Fruit fly (Drosophila melanogaster) whole organism, embryonic: ENCODE measurements around the gene Tengl1.

ENCODE experiments used
- CG1024 ChIP-seq: fragments of 200-800 bp; sonication (Bioruptor generic); IDR thresholded peaks from 2 replicates; pipeline ENCODE4 v1.3.6; 2022; ENCODE audit warnings: missing biosample characterization, missing genetic modification characterization
- CG10462 ChIP-seq: fragments of 200-800 bp; sonication (Bioruptor generic); optimal IDR thresholded peaks from 2 replicates; lab custom pipeline; 2016; ENCODE audit warnings: missing biosample characterization, missing genetic modification characterization
- CG11085 ChIP-seq: fragments of 200-800 bp; sonication (Bioruptor generic); IDR thresholded peaks from 2 replicates; pipeline ENCODE4 v1.3.6; 2022; ENCODE audit warnings: missing biosample characterization, missing genetic modification characterization
- CG11504 ChIP-seq: fragments of 200-800 bp; sonication (Bioruptor generic); optimal IDR thresholded peaks from 3 replicates; lab custom pipeline; 2019; ENCODE audit warnings: missing biosample characterization, mild to moderate bottlenecking, missing genetic modification characterization, moderate library complexity
- CG12155 ChIP-seq: fragments of 200-800 bp; sonication (Bioruptor generic); optimal IDR thresholded peaks from 3 replicates; lab custom pipeline; 2016; ENCODE audit warnings: missing biosample characterization, missing genetic modification characterization
- CG1233 ChIP-seq: fragments of 200-800 bp; sonication (Bioruptor generic); optimal IDR thresholded peaks from 4 replicates; lab custom pipeline; 2018; ENCODE audit warnings: missing biosample characterization, mild to moderate bottlenecking, missing genetic modification characterization
- CG14014 ChIP-seq: fragments of 200-800 bp; sonication (Bioruptor generic); IDR thresholded peaks from 2 replicates; pipeline ENCODE4 v1.3.6; 2022; ENCODE audit warnings: missing biosample characterization, missing genetic modification characterization
- CG15269 ChIP-seq: fragments of 200-800 bp; sonication (Bioruptor generic); optimal IDR thresholded peaks from 2 replicates; lab custom pipeline; 2018; ENCODE audit warnings: missing biosample characterization, mild to moderate bottlenecking, missing genetic modification characterization, moderate library complexity
- CG17328 ChIP-seq: fragments of 200-800 bp; sonication (Bioruptor generic); IDR thresholded peaks from 2 replicates; pipeline ENCODE4 v1.3.6; 2022; ENCODE audit warnings: missing biosample characterization, missing genetic modification characterization
- CG17385 ChIP-seq: fragments of 200-800 bp; sonication (Bioruptor generic); optimal IDR thresholded peaks from 3 replicates; lab custom pipeline; 2018; ENCODE audit warnings: missing biosample characterization, mild to moderate bottlenecking, missing genetic modification characterization
- CG17829 ChIP-seq: fragments of 200-800 bp; optimal IDR thresholded peaks from 2 replicates; lab custom pipeline; 2019; ENCODE audit warnings: missing biosample characterization, mild to moderate bottlenecking, missing genetic modification characterization, moderate library complexity
- CG2120 ChIP-seq: fragments of 200-800 bp; sonication (Bioruptor generic); optimal IDR thresholded peaks from 3 replicates; lab custom pipeline; 2016; ENCODE audit warnings: missing biosample characterization, missing genetic modification characterization
- CG2678 ChIP-seq: fragments of 200-800 bp; sonication (Bioruptor generic); optimal IDR thresholded peaks from 3 replicates; lab custom pipeline; 2019; ENCODE audit warnings: missing biosample characterization, mild to moderate bottlenecking, missing genetic modification characterization, moderate library complexity
- CG3281 ChIP-seq: fragments of 200-800 bp; sonication (Bioruptor generic); optimal IDR thresholded peaks from 3 replicates; lab custom pipeline; 2017; ENCODE audit warnings: missing biosample characterization, mild to moderate bottlenecking, missing genetic modification characterization
- CG4328 ChIP-seq: fragments of 200-800 bp; sonication (Bioruptor generic); optimal IDR thresholded peaks from 3 replicates; lab custom pipeline; 2017; ENCODE audit warnings: missing biosample characterization, missing genetic modification reagents, missing genetic modification characterization
- CG4617 ChIP-seq: fragments of 200-800 bp; sonication (Bioruptor generic); optimal IDR thresholded peaks from 3 replicates; lab custom pipeline; 2016; ENCODE audit warnings: missing biosample characterization, missing genetic modification characterization, borderline replicate concordance
- CG4730 ChIP-seq: fragments of 200-800 bp; sonication (Bioruptor generic); IDR thresholded peaks from 2 replicates; pipeline ENCODE4 v1.3.6; 2022; ENCODE audit warnings: missing biosample characterization, missing genetic modification characterization
- CG6272 ChIP-seq: fragments of 200-800 bp; sonication (Bioruptor generic); IDR thresholded peaks from 2 replicates; pipeline ENCODE4 v1.3.6; 2022; ENCODE audit warnings: missing biosample characterization, missing genetic modification characterization
- CG7357 ChIP-seq: fragments of 200-800 bp; sonication (Bioruptor generic); IDR thresholded peaks from 3 replicates; pipeline ENCODE4 v1.3.6; 2022; ENCODE audit warnings: missing biosample characterization, missing genetic modification characterization
- CG9609 ChIP-seq: fragments of 200-800 bp; sonication (Bioruptor generic); optimal IDR thresholded peaks from 3 replicates; lab custom pipeline; 2016; ENCODE audit warnings: missing biosample characterization, missing genetic modification characterization
- CkIIα-i1 ChIP-seq: fragments of 200-800 bp; sonication (Bioruptor generic); IDR thresholded peaks from 2 replicates; pipeline ENCODE4 v1.3.6; 2022; ENCODE audit warnings: missing biosample characterization, missing genetic modification characterization
- Dip2 ChIP-seq: fragments of 200-800 bp; sonication (Bioruptor generic); IDR thresholded peaks from 2 replicates; pipeline ENCODE4 v1.3.6; 2022; ENCODE audit warnings: missing biosample characterization, missing genetic modification characterization
- Fer2 ChIP-seq: fragments of 200-800 bp; sonication (Bioruptor generic); optimal IDR thresholded peaks from 2 replicates; lab custom pipeline; 2018; ENCODE audit warnings: missing biosample characterization, mild to moderate bottlenecking, missing genetic modification characterization, moderate library complexity
- HLH4C ChIP-seq: fragments of 200-800 bp; sonication (Bioruptor generic); IDR thresholded peaks from 3 replicates; pipeline ENCODE4 v1.3.6; 2022; ENCODE audit warnings: missing biosample characterization, missing genetic modification characterization; ENCODE audit not compliant: partially characterized antibody
- Poxn ChIP-seq: fragments of 200-800 bp; sonication (Bioruptor generic); IDR thresholded peaks from 2 replicates; pipeline ENCODE4 v1.3.6; 2022; ENCODE audit warnings: missing biosample characterization, missing genetic modification characterization
- Scr ChIP-seq: fragments of 200-800 bp; sonication (Bioruptor generic); IDR thresholded peaks from 2 replicates; pipeline ENCODE4 v1.3.6; 2022; ENCODE audit warnings: missing biosample characterization, missing genetic modification characterization; ENCODE audit not compliant: partially characterized antibody
- Six4 ChIP-seq: fragments of 200-800 bp; sonication (Bioruptor generic); optimal IDR thresholded peaks from 2 replicates; lab custom pipeline; 2016; ENCODE audit warnings: missing biosample characterization, missing genetic modification characterization
- Sox100B ChIP-seq: fragments of 200-800 bp; sonication (Bioruptor generic); optimal IDR thresholded peaks from 3 replicates; lab custom pipeline; 2018; ENCODE audit warnings: missing biosample characterization, mild to moderate bottlenecking, missing genetic modification characterization
- Sry-δ ChIP-seq: fragments of 200-800 bp; sonication (Bioruptor generic); optimal IDR thresholded peaks from 2 replicates; lab custom pipeline; 2016; ENCODE audit warnings: missing biosample characterization, missing genetic modification characterization
- YL-1 ChIP-seq: fragments of 200-800 bp; sonication (Bioruptor generic); optimal IDR thresholded peaks from 3 replicates; lab custom pipeline; 2017; ENCODE audit warnings: missing biosample characterization, mild to moderate bottlenecking, missing genetic modification characterization
- crc ChIP-seq: fragments of 200-800 bp; sonication (Bioruptor generic); optimal IDR thresholded peaks from 2 replicates; lab custom pipeline; 2016; ENCODE audit warnings: missing biosample characterization, missing genetic modification characterization
- crol ChIP-seq: fragments of 200-800 bp; sonication (Bioruptor generic); IDR thresholded peaks from 2 replicates; pipeline ENCODE4 v1.3.6; 2022; ENCODE audit warnings: missing biosample characterization, missing genetic modification characterization
- dmrt11E ChIP-seq: fragments of 200-800 bp; sonication (Bioruptor generic); optimal IDR thresholded peaks from 3 replicates; lab custom pipeline; 2018; ENCODE audit warnings: missing biosample characterization, mild to moderate bottlenecking, missing genetic modification characterization, moderate library complexity
- dmrt99B ChIP-seq: fragments of 200-800 bp; sonication (Bioruptor generic); optimal IDR thresholded peaks from 2 replicates; lab custom pipeline; 2018; ENCODE audit warnings: missing biosample characterization, mild to moderate bottlenecking, missing genetic modification characterization, moderate library complexity
- esg ChIP-seq: fragments of 200-800 bp; sonication (Bioruptor generic); conservative IDR thresholded peaks from 2 replicates; pipeline ENCODE4 v1.3.6; 2022; ENCODE audit warnings: missing biosample characterization, missing genetic modification characterization
- exex ChIP-seq: fragments of 200-800 bp; sonication (Bioruptor generic); optimal IDR thresholded peaks from 4 replicates; lab custom pipeline; 2018; ENCODE audit warnings: missing biosample characterization, mild to moderate bottlenecking, missing genetic modification characterization, moderate library complexity
- eyg ChIP-seq: fragments of 200-800 bp; sonication (Bioruptor generic); optimal IDR thresholded peaks from 3 replicates; lab custom pipeline; 2016; ENCODE audit warnings: missing biosample characterization, missing genetic modification characterization
- gcm2 ChIP-seq: fragments of 200-800 bp; sonication (Bioruptor generic); optimal IDR thresholded peaks from 2 replicates; lab custom pipeline; 2016; ENCODE audit warnings: missing biosample characterization, missing genetic modification characterization
- gro ChIP-seq: fragments of 200-800 bp; sonication (Bioruptor generic); optimal IDR thresholded peaks from 2 replicates; lab custom pipeline; 2016; ENCODE audit warnings: missing biosample characterization, missing genetic modification characterization
- ind ChIP-seq: fragments of 200-800 bp; sonication (Bioruptor generic); optimal IDR thresholded peaks from 3 replicates; lab custom pipeline; 2016; ENCODE audit warnings: missing biosample characterization, missing genetic modification characterization
- jing ChIP-seq: fragments of 200-800 bp; sonication (Bioruptor generic); optimal IDR thresholded peaks from 2 replicates; lab custom pipeline; 2018; ENCODE audit warnings: missing biosample characterization, mild to moderate bottlenecking, missing genetic modification characterization
- org-1 ChIP-seq: fragments of 200-800 bp; sonication (Bioruptor generic); optimal IDR thresholded peaks from 2 replicates; lab custom pipeline; 2017; ENCODE audit warnings: missing biosample characterization, missing genetic modification characterization
- phol ChIP-seq: fragments of 200-800 bp; sonication (Bioruptor generic); optimal IDR thresholded peaks from 3 replicates; lab custom pipeline; 2018; ENCODE audit warnings: missing biosample characterization, mild to moderate bottlenecking, missing genetic modification characterization, moderate library complexity
- run ChIP-seq: fragments of 200-800 bp; sonication (Bioruptor generic); optimal IDR thresholded peaks from 3 replicates; lab custom pipeline; 2018; ENCODE audit warnings: missing biosample characterization, mild to moderate bottlenecking, missing genetic modification characterization
- sc ChIP-seq, 3 experiments: fragments of >200 bp in 2 of 3; fragments of 200-800 bp in 1 of 3; sonication (Bioruptor generic) in 1 of 3; optimal IDR thresholded peaks; 2 replicates in 2 of 3; 3 replicates in 1 of 3; lab custom pipeline; 2017; ENCODE audit warnings: mild to moderate bottlenecking in 1 of 3, missing biosample characterization in 1 of 3, missing genetic modification characterization in 1 of 3, missing genetic modification reagents in 1 of 3
- slp2 ChIP-seq: fragments of 200-800 bp; sonication (Bioruptor generic); optimal IDR thresholded peaks from 2 replicates; lab custom pipeline; 2016; ENCODE audit warnings: missing biosample characterization, missing genetic modification characterization
- stwl ChIP-seq: fragments of 200-800 bp; sonication (Bioruptor generic); optimal IDR thresholded peaks from 3 replicates; lab custom pipeline; 2018; ENCODE audit warnings: missing biosample characterization, mild to moderate bottlenecking, missing genetic modification characterization, moderate library complexity
- trh ChIP-seq: fragments of 200-800 bp; sonication (Bioruptor generic); optimal IDR thresholded peaks from 2 replicates; lab custom pipeline; 2016; ENCODE audit warnings: missing biosample characterization, missing genetic modification characterization
- tx ChIP-seq: fragments of 200-800 bp; sonication (Bioruptor generic); optimal IDR thresholded peaks from 2 replicates; lab custom pipeline; 2016; ENCODE audit warnings: missing biosample characterization, missing genetic modification characterization
- z ChIP-seq: fragments of 200-800 bp; sonication (Bioruptor generic); IDR thresholded peaks from 3 replicates; pipeline ENCODE4 v1.3.6; 2022; ENCODE audit warnings: missing biosample characterization, missing genetic modification characterization
- zfh2 ChIP-seq: fragments of 200-800 bp; sonication (Bioruptor generic); optimal IDR thresholded peaks from 2 replicates; lab custom pipeline; 2016; ENCODE audit warnings: missing biosample characterization, missing genetic modification characterization

The Tengl1 gene

dm6 chr2L:2217067-2217684, 23.2 kb downstream of the Tengl1 start, which contains the start of the genes CG15386, CG42371 and mio (continued):
- TF ChIP-seq CG4730 (GFP tag; lab: Robert Waterston, UW) (no peak), esg (no peak), org-1 (GFP tag; lab: Kevin White, UChicago) (no peak), Dip2 (no peak), CG15269 (tag; lab: Kevin White, UChicago) (no peak), CG17328 (GFP tag; lab: Robert Waterston, UW) (no peak), CG2678 (tag; lab: Kevin White, UChicago) (no peak), slp2 (GFP tag; lab: Kevin White, UChicago) (no peak), CG1024 (GFP tag; lab: Robert Waterston, UW) (no peak), CkIIα-i1 (GFP tag; lab: Robert Waterston, UW) (no peak), Fer2 (tag; lab: Kevin White, UChicago) (no peak), CG9609 (no peak), CG17829 (tag; lab: Kevin White, UChicago) (peak; percentile 12), CG4617 (GFP tag; lab: Kevin White, UChicago) (peak; percentile 73), YL-1 (GFP tag; lab: Kevin White, UChicago) (peak; percentile 57), CG4328 (no peak), dmrt11E (no peak), gro (GFP tag; lab: Kevin White, UChicago) (peak; percentile 64), CG6272 (GFP tag; lab: Robert Waterston, UW) (no peak), CG14014 (no peak), Sry-δ (GFP tag; lab: Kevin White, UChicago) (peak; percentile 55), stwl (tag; lab: Kevin White, UChicago) (peak; percentile 80), CG12155 (peak; percentile 10), HLH4C (GFP tag; lab: Robert Waterston, UW) (no peak; the same call in 2 of the 3 replicates), Scr (GFP tag; lab: Robert Waterston, UW) (peak; percentile 52), gcm2 (no peak), exex (tag; lab: Kevin White, UChicago) (peak; percentile 28), CG1233 (no peak), CG7357 (GFP tag; lab: Robert Waterston, UW) (no peak), CG3281 (GFP tag; lab: Kevin White, UChicago) (peak; percentile 10), sc (optimal IDR thresholded peaks at IDR 0.05; lab: Kevin White, UChicago) (no peak), sc (GFP tag; optimal IDR thresholded peaks at IDR 0.05; lab: Kevin White, UChicago) (no peak), Sox100B (no peak), phol (tag; lab: Kevin White, UChicago) (no peak), ind (no peak), Six4 (no peak), CG17385 (GFP tag; lab: Kevin White, UChicago) (peak; percentile 99), dmrt99B (tag; lab: Kevin White, UChicago) (no peak), CG11504 (tag; lab: Kevin White, UChicago) (no peak), trh (GFP tag; lab: Kevin White, UChicago) (no peak), zfh2 (GFP tag; lab: Kevin White, UChicago) (peak; percentile 16), crc (no peak), crol (GFP tag; lab: Robert Waterston, UW) (no peak), jing (no peak), CG10462 (GFP tag; lab: Kevin White, UChicago) (no peak), z (GFP tag; lab: Robert Waterston, UW) (no peak), tx (GFP tag; lab: Kevin White, UChicago) (no peak), CG2120 (GFP tag; lab: Kevin White, UChicago) (peak; percentile 54), eyg (GFP tag; lab: Kevin White, UChicago) (no peak), run (tag; lab: Kevin White, UChicago) (no peak), CG11085 (no peak), Poxn (no peak)
